Worm (Caenorhabditis elegans) whole organism, dauer: Measurements from ENCODE around the gene F53G2.12.

ENCODE experiments used
- unc-62 ChIP-seq: sonication (generic microtip); optimal IDR thresholded peaks from 2 replicates; lab custom pipeline; 2017; ENCODE audit warnings: missing biosample characterization, missing genetic modification reagents, missing genetic modification characterization

Gene F53G2.12

DNA sequence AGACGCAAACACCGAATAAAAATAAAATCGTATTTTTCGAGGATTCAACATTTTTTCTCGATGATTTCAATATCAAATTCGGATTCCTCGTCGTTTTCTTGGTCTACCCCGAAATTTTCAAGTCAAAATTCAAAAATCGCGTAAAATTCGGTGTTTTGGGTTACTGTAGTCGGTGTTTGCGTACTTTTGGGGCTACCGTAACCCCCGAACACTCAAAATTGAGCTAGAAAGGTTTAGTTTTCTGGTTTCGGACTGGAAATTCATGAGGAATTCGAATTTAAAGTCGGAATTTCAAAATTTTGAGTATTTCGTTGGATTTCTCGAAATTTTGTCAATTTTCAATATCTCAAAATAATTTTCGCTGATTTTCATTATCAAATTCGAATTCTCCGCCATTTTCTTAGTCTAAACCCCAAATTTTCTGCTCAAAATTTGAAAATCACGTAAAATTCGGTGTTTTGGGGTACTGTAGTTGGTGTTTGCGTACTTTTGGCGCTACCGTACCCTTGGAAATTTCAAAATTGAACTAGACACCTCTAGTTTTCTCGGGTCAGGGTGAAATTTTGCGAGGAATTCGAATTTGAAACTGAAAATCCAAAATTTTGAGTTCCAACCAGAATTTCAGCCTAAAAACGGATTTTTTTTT lies 22.8 kb downstream of the F53G2.12 start:
- no peak for TF ChIP-seq unc-62

DNA sequence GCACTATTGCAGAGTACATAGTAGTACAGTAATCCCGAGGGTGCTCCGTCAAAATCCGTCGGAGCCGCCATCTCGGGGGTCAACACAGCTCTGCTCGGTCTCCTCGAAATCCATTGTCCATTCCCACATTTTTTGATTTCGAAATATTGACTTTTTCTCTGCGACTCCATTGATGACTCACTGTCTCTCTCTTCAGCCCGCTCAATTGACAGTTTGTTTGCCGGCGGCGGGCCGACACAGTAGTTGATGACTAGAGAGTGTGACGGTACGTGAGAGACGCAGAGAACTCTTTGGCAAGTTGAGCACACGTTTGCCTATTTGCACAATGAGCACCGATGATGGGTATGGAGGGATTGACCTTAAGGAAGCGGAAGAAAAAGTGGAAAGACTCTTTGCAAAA lies 24.1 kb downstream of the F53G2.12 start:
- TF ChIP-seq unc-62 = no peak

DNA sequence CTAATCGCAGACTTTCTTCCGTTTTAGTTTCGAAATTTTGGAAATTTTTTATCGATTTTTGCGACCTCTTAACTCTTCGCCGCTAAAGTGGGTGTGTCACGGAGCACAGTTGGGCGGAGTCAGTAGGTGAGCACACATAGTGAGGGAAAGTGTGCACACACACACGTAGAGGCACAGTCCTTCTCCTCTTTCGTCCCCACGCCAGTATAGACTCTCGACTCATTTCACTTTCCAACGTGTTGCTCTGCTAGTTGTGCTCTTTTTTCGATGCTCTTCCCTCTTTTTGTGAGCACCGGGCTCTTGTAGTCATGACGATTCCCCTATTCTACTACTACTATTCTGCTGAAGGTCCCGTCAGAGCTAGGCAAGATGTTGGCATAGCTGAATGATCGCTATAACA lies 26.4 kb downstream of the F53G2.12 start:
- TF ChIP-seq unc-62 = no peak

DNA sequence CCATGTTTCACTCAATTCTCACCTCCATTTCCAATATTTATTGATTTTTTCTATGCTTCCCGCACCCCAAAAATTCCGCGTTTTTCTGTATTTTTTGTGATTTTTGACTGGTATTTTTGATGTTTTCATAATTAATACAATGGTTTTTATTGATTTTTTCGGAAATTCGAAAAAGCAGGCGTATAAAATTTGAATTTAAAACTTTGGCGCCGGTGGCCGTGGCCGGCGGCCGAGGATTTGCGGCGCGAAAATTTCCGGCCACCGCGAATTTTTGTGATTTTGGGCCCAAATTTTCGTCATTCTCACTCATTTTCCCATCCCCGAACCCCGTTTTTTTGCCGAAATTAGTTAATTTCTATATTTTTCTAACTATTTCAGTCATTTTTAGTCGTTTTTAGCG lies 27.9 kb downstream of the F53G2.12 start:
- TF ChIP-seq unc-62 = no peak

DNA sequence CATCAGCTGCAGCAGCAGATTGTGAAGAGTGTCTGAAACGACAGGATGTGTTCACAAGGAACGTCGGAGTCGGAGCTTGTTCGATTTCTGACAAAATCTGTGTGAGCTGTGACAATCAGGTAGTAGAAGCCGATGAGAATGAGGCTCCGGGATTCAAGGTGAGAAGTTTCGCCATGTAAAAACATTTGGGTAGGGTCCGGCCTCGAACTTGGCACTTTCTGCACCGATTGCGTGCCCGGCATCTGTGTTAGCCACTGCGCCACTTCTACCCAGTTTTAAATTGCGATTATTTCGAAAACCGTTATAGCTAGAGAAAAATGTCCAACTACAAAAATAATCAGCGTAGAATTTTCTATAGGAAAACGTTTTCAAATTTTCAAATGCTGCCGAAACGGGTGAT lies 32.2 kb downstream of the F53G2.12 start:
- no peak for TF ChIP-seq unc-62

DNA sequence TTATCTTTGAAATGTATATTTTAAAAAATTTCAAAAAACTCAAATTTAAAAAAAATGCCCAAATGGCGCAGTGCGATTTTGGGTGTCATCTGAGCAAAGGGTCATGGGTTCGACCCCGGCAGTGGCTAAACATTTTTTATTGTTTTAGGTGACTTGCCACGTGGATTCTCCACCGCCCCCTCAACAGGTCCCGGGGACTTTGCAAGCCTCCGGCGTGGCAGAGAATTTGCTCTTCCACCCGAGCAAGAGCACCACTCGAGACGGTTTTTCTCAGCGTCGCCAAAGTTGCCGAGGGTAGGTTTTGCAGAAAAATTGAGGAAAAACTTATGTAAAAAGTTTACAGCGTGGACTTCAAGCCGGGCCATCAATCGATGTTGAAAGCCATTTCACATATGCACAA lies 33.7 kb downstream of the F53G2.12 start:
- TF ChIP-seq unc-62 = no peak

DNA sequence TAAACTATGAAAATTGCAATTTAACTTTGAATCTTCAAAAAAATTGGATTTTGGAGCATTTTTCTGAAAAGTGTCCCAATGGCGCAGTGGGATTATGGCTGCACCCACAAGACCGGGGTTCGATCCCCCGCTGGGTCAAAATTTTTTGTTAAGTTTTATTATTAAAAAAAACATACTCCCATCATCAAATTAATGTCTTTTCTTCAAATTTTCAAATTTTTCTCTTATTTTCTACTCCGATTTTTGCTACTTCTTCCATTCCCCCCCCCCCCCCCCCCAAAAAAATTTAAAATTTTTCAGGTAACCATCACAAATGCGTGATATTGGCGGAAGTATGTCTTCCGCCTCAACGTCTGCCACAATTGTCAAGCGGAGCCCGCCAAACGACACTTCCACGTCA lies 35.9 kb downstream of the F53G2.12 start, which contains the start of gene vab-19:
Gene vab-19 (plus strand): TSS at position 301 of the 400 bp plus-strand sequence.
- TF ChIP-seq unc-62 = no peak

DNA sequence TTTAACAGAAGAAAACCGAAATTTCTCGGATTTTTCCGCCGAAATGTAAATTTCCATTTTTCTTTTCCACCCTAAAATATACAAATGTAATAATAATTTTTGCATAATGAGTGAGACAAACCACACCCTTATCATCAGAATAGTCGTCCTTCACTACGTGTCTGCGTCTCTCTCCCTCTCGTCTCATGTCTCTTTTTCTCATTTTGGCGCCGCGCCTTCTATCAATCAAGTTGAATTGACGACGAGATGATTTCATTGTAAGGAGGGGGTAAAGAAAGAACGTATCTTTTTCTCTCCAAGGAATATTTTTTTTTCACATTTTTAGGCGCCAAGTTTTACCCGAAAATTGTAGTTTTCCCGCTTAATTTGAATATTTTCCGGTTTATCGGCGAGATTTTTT lies 36.6 kb downstream of the F53G2.12 start:
- TF ChIP-seq unc-62 = no peak

DNA sequence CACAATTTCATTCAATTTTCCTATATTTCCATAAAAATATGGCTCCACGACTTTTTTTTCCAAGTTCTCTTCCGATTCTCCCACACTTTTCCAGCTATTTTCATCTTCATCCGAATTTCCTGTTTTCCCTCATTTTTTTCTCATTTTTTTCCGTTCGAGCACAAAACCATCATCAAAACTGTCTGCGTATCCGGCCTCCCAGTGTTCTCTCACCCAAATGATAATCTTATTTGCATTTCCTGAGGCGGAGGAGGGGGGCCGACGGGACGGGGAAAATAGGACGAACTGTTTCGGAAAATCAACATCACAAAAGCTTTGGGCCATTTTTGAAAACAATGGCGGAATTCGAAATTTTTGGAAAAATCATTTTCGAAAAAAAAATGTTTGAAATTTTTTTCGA lies 38.6 kb downstream of the F53G2.12 start:
- TF ChIP-seq unc-62 = no peak

DNA sequence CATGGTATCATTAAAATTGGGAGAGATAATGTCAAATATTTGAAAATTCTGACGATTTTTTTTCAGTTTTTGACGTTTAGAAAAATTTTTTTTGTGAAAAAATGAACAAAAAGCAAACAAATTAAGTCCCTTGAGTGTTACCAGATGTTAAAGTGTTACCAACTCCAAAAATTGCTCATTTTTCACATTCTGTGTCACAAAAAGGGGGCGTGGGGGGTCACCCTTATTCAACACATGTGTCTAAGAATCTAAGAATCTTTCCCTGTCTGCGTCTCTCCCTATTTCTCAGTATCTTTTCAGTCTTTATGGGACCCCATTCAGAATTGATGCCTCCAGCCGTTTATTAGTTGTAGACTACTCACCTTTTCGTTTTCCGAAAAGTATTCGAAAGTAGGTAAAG lies 39.9 kb downstream of the F53G2.12 start:
- no peak for TF ChIP-seq unc-62

DNA sequence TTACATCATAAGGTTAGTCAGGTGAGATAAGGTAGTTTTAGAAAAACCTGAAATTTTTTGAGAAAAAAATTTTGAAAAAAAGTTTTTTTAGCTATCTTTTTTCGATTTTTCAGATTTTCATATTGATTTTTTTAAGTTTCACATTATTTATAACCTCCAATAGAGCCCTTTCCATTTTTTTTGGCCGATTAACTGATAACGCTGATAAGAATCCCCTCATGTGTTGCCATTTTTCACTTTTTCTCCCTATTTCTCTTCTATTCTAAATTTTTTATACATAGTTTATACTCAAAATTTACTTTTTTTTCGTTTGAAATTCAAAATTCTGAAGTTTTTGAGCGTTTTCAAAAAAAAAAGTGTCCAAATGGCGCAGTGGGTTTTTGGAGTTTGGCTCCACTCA lies 40.7 kb downstream of the F53G2.12 start:
- no peak for TF ChIP-seq unc-62

DNA sequence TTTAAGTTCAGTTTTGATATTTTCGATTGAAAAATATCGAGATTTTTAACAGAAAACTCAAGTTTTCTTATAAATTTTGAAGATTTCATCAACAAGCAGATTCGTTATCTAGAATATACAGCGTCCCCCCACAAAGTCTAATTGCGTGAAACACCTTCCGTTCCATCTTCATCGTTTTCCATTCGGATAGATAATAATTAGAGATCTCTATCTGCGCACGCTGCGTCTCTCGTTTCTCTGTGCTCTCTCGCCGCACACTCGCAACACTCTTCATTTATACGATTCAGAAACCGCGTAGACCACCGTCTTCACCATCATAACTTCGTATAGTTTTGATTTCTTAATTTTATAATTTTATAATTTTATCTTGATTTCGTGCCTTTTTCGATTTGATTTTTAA lies 42.1 kb downstream of the F53G2.12 start:
- TF ChIP-seq unc-62 = no peak

DNA sequence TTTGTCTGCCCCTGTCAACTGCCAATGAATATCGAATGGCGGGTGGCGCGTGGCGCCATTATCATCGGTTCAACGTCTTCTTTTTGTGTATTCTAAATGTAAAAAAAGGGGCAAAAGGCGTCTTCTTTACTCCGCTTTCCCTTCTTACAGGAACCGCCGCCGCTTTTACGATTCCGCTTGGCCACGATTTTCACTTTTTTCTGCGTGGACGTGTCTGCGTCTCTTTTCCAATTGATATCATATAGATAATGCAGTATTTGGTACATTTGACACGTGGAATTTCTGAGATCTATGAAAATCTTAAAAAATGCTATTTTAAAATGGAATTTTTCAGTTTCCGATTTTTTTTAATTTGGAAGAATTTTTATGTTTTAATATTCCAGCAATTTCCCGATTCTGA lies 43.3 kb downstream of the F53G2.12 start:
- TF ChIP-seq unc-62 = no peak

DNA sequence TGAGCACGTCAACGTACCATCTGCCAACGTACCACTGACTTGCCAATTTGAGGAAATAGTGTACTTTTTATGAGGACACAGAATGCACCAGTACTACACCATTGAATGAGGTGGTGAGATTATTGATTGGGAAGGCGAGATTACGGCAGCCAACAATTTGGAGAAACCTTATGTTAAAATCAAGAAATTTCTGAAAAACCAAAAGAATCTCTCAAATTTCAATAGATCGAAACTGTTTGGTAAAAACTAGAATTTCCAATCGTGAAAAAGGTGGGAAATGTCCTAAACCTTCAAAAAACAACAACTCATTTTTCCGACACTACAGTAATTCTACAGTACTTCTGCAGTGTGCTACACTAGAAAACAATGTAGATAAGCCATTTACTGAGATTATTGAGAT lies 46.9 kb downstream of the F53G2.12 start, which contains the start of gene ceh-86:
Gene ceh-86 (minus strand): TSS at position 101 of the 400 bp plus-strand sequence.
- TF ChIP-seq unc-62 = no peak
